Fruit fly (Drosophila melanogaster) S2 (cell line): ENCODE measurements around the gene mRpS9.

ENCODE experiments used
- CG8478 ChIP-seq: fragments of >200 bp; optimal IDR thresholded peaks from 2 replicates; lab custom pipeline; 2018
- CTCF ChIP-seq, 2 experiments: fragments of >200 bp; optimal IDR thresholded peaks; 2 replicates each; lab custom pipeline; 2018

dm6 chr3R:7947349-7947748, 44.9 kb upstream of the mRpS9 start:
- no peak for TF ChIP-seq CG8478 (lab: Kevin White, UChicago)
- no peak for TF ChIP-seq CTCF (optimal IDR thresholded peaks at IDR 0.05; lab: Kevin White, UChicago)
